Fruit fly (Drosophila melanogaster): Measurements from ENCODE around the gene by.
A peak's percentile ranks its signal among the peaks of the same experiment; 100 is the strongest.

The by gene

dm6 chr3R:9577382-9578137, 44.7 kb upstream of the by start, which contains the start of the genes Kap-alpha3 and Son (continued):
- TF ChIP-seq CG34376 (GFP tag; optimal IDR thresholded peaks at IDR 0.05) = peak; percentile 98
- peak; percentile 79 for TF ChIP-seq CG8290 (GFP tag; optimal IDR thresholded peaks at IDR 0.05)
- peak; percentile 79 to 95 for TF ChIP-seq CG8290 (tag; optimal IDR thresholded peaks at IDR 0.05)
- peak; percentile 96 for TF ChIP-seq Hmr (GFP tag; optimal IDR thresholded peaks at IDR 0.05)
- TF ChIP-seq Nf-YC (tag; optimal IDR thresholded peaks at IDR 0.05) = peak; percentile 89
- TF ChIP-seq sc (optimal IDR thresholded peaks at IDR 0.05) = no peak
- peak; percentile 85 for TF ChIP-seq sc (GFP tag; optimal IDR thresholded peaks at IDR 0.05)
- TF ChIP-seq chinmo (GFP tag; IDR thresholded peaks at IDR 0.05; ENCODE audit: partially characterized antibody) = 0 out of 4 replicates have a peak, but pooled peaks have one; percentile 69
- peak; percentile 60; the same call in 1 of the 2 replicates for TF ChIP-seq Taf1 (GFP tag; IDR thresholded peaks at IDR 0.05)
- TF ChIP-seq toy (GFP tag; IDR thresholded peaks at IDR 0.05) = peak; percentile 69; the same call in 1 of the 2 replicates
- peak; percentile 70; the same call in 1 of the 2 replicates for TF ChIP-seq cas (GFP tag; IDR thresholded peaks at IDR 0.05)
- peak; percentile 56 for TF ChIP-seq CG15479 (GFP tag; optimal IDR thresholded peaks at IDR 0.05)
- peak; percentile 80 for TF ChIP-seq Jarid2 (GFP tag; optimal IDR thresholded peaks at IDR 0.05)
- peak; percentile 63; the same call in 1 of the 2 replicates for TF ChIP-seq ham (GFP tag; IDR thresholded peaks at IDR 0.05)
- peak; percentile 98 for TF ChIP-seq CG17912 (GFP tag; optimal IDR thresholded peaks at IDR 0.05)
- peak; percentile 62 for TF ChIP-seq sima (GFP tag; optimal IDR thresholded peaks at IDR 0.05)
- peak; percentile 91 for TF ChIP-seq CG4707 (GFP tag; optimal IDR thresholded peaks at IDR 0.05)
- TF ChIP-seq CG2120 (GFP tag; optimal IDR thresholded peaks at IDR 0.05) = peak; percentile 93
- peak; percentile 82 for TF ChIP-seq gt (GFP tag; IDR thresholded peaks at IDR 0.05)
- peak; percentile 80 for TF ChIP-seq Sox102F (GFP tag; optimal IDR thresholded peaks at IDR 0.05)
- peak; percentile 82 for TF ChIP-seq tx (GFP tag; optimal IDR thresholded peaks at IDR 0.05)
- no peak for TF ChIP-seq yki (optimal IDR thresholded peaks at IDR 0.05)
- peak; percentile 82 for TF ChIP-seq sisA (GFP tag; IDR thresholded peaks at IDR 0.05)
- TF ChIP-seq tgo (GFP tag; IDR thresholded peaks at IDR 0.05) = peak; percentile 86
- peak; percentile 72 for TF ChIP-seq esg (GFP tag; conservative IDR thresholded peaks at IDR 0.05)
- TF ChIP-seq Dek (tag; optimal IDR thresholded peaks at IDR 0.05) = peak; percentile 87
- TF ChIP-seq CG14710 (tag; optimal IDR thresholded peaks at IDR 0.05) = peak; percentile 95
- TF ChIP-seq CG1792 (GFP tag; optimal IDR thresholded peaks at IDR 0.05) = peak; percentile 85
- TF ChIP-seq prd (optimal IDR thresholded peaks at IDR 0.05) = no peak
- peak; percentile 89 for TF ChIP-seq prd (GFP tag; IDR thresholded peaks at IDR 0.05)
- TF ChIP-seq BtbVII (GFP tag; optimal IDR thresholded peaks at IDR 0.05) = peak; percentile 92
- TF ChIP-seq CG16863 (GFP tag; optimal IDR thresholded peaks at IDR 0.05) = peak; percentile 92
- TF ChIP-seq CG5953 (GFP tag; IDR thresholded peaks at IDR 0.05) = peak; percentile 72
- TF ChIP-seq CG7963 (GFP tag; IDR thresholded peaks at IDR 0.05; ENCODE audit: partially characterized antibody) = no peak; the same call in 2 of the 3 replicates
- peak; percentile 90 for TF ChIP-seq ash1 (GFP tag; optimal IDR thresholded peaks at IDR 0.05)
- TF ChIP-seq CG6175 (GFP tag; IDR thresholded peaks at IDR 0.05) = peak; percentile 53; the same call in 2 of the 3 replicates
- TF ChIP-seq CG12104 (GFP tag; optimal IDR thresholded peaks at IDR 0.05) = peak; percentile 97
- TF ChIP-seq CG18011 (GFP tag; optimal IDR thresholded peaks at IDR 0.05) = peak; percentile 80
- TF ChIP-seq D (optimal IDR thresholded peaks at IDR 0.05) = no peak
- TF ChIP-seq D (GFP tag; optimal IDR thresholded peaks at IDR 0.05) = peak; percentile 89
- TF ChIP-seq Meics (GFP tag; optimal IDR thresholded peaks at IDR 0.05) = peak; percentile 95
- peak; percentile 99 for TF ChIP-seq Ets97D (GFP tag; optimal IDR thresholded peaks at IDR 0.05)
- TF ChIP-seq run (tag; optimal IDR thresholded peaks at IDR 0.05) = peak; percentile 78
- TF ChIP-seq jumu (GFP tag; optimal IDR thresholded peaks at IDR 0.05) = peak; percentile 89
- TF ChIP-seq slp2 (GFP tag; optimal IDR thresholded peaks at IDR 0.05) = peak; percentile 91
- peak; percentile 82 for TF ChIP-seq cg (GFP tag; optimal IDR thresholded peaks at IDR 0.05)
- peak; percentile 75 for TF ChIP-seq Mrtf (GFP tag; IDR thresholded peaks at IDR 0.05)
- TF ChIP-seq cad (GFP tag; optimal IDR thresholded peaks at IDR 0.05) = no peak
- peak; percentile 99 for TF ChIP-seq sens (GFP tag)
- TF ChIP-seq Fer2 (tag; optimal IDR thresholded peaks at IDR 0.05) = peak; percentile 92
- peak; percentile 91 for TF ChIP-seq schlank (tag; optimal IDR thresholded peaks at IDR 0.05)
